Worm (Caenorhabditis elegans) whole organism, L1 larva: ENCODE measurements around the gene ZK380.6.

Experiments used
- alr-1 ChIP-seq: fragments of 200-800 bp; sonication (Bioruptor generic); optimal IDR thresholded peaks from 2 replicates; lab custom pipeline; 2018; ENCODE audit warnings: borderline replicate concordance, mild to moderate bottlenecking, missing genetic modification characterization, missing compliant biosample characterization
- aly-2 ChIP-seq: fragments of 150-350 bp; optimal IDR thresholded peaks from 2 replicates; lab custom pipeline; 2014; ENCODE audit warnings: missing biosample characterization, missing genetic modification characterization
- blmp-1 ChIP-seq: fragments of 150-350 bp; optimal IDR thresholded peaks from 2 replicates; lab custom pipeline; 2014; ENCODE audit warnings: missing biosample characterization, missing genetic modification characterization
- ceh-63 ChIP-seq: fragments of 200-800 bp; sonication (Bioruptor generic); optimal IDR thresholded peaks from 2 replicates; lab custom pipeline; 2018; ENCODE audit warnings: mild to moderate bottlenecking, missing genetic modification characterization, missing compliant biosample characterization
- ceh-8 ChIP-seq: fragments of 200-800 bp; sonication (Bioruptor generic); optimal IDR thresholded peaks from 2 replicates; lab custom pipeline; 2018; ENCODE audit warnings: mild to moderate bottlenecking, missing genetic modification characterization, moderate library complexity, missing compliant biosample characterization
- ceh-82 ChIP-seq, 3 experiments: fragments of 150-350 bp in 1 of 3; sonication (generic microtip) in 2 of 3; optimal IDR thresholded peaks; 2 replicates each; lab custom pipeline; 2014 to 2017; ENCODE audit warnings: missing biosample characterization in 3 of 3, missing genetic modification characterization in 3 of 3
- ceh-88 ChIP-seq: fragments of 200-800 bp; sonication (Bioruptor generic); IDR thresholded peaks from 2 replicates; pipeline ENCODE4 v1.3.6; 2022; ENCODE audit warnings: missing genetic modification characterization, missing compliant biosample characterization
- ceh-90 ChIP-seq: sonication (generic microtip); optimal IDR thresholded peaks from 2 replicates; lab custom pipeline; 2016; ENCODE audit warnings: missing genetic modification characterization, missing compliant biosample characterization
- efl-1 ChIP-seq, 4 experiments: fragments of 150-350 bp; optimal IDR thresholded peaks in 3 of 4; peaks in 1 of 4; 1 replicate in 1 of 4; 2 replicates in 3 of 4; lab custom pipeline; 2014; ENCODE audit warnings: missing biosample characterization in 2 of 4, missing genetic modification characterization in 2 of 4, missing genetic modification reagents in 2 of 4
- efl-3 ChIP-seq: fragments of 200-800 bp; sonication (Bioruptor generic); optimal IDR thresholded peaks from 2 replicates; lab custom pipeline; 2018; ENCODE audit warnings: mild to moderate bottlenecking, missing genetic modification characterization, missing compliant biosample characterization
- egl-13 ChIP-seq: sonication (generic microtip); optimal IDR thresholded peaks from 2 replicates; lab custom pipeline; 2016; ENCODE audit warnings: missing genotype, missing genetic modification reagents, missing genetic modification characterization, missing compliant biosample characterization
- elt-3 ChIP-seq, 6 experiments: fragments of 150-350 bp in 1 of 6; sonication (generic microtip); optimal IDR thresholded peaks; 2 replicates each; lab custom pipeline; 2017 to 2018; ENCODE audit warnings: missing biosample characterization in 6 of 6, missing genetic modification characterization in 6 of 6, inconsistent platforms in 1 of 6
- fkh-4 ChIP-seq: sonication (generic microtip); optimal IDR thresholded peaks from 2 replicates; lab custom pipeline; 2016; ENCODE audit warnings: missing compliant biosample characterization, missing genetic modification characterization, borderline replicate concordance
- grh-1 ChIP-seq: fragments of 200-800 bp; sonication (Bioruptor generic); IDR thresholded peaks from 2 replicates; pipeline ENCODE4 v1.3.6; 2022; ENCODE audit warnings: missing genetic modification reagents, missing genetic modification characterization, missing compliant biosample characterization
- hlh-17 ChIP-seq: fragments of 200-800 bp; sonication (Bioruptor generic); optimal IDR thresholded peaks from 2 replicates; lab custom pipeline; 2018; ENCODE audit warnings: missing genetic modification characterization, mild to moderate bottlenecking, missing compliant biosample characterization, moderate library complexity, borderline replicate concordance
- hlh-4 ChIP-seq: sonication (generic microtip); optimal IDR thresholded peaks from 2 replicates; lab custom pipeline; 2016; ENCODE audit warnings: mild to moderate bottlenecking, missing genetic modification characterization, missing compliant biosample characterization
- irx-1 ChIP-seq: sonication (generic microtip); optimal IDR thresholded peaks from 2 replicates; lab custom pipeline; 2016; ENCODE audit warnings: missing genetic modification characterization, missing compliant biosample characterization
- isw-1 ChIP-seq: fragments of 200-800 bp; sonication (Bioruptor generic); IDR thresholded peaks from 2 replicates; pipeline ENCODE4 v1.3.6; 2022; ENCODE audit warnings: missing genetic modification characterization, missing compliant biosample characterization
- jun-1 ChIP-seq: fragments of 150-350 bp; optimal IDR thresholded peaks from 2 replicates; lab custom pipeline; 2014; ENCODE audit warnings: missing biosample characterization, missing genetic modification reagents, missing genetic modification characterization
- lin-15B ChIP-seq: fragments of 150-350 bp; sonication (generic microtip); optimal IDR thresholded peaks from 3 replicates; lab custom pipeline; 2014; ENCODE audit warnings: missing biosample characterization, missing genetic modification characterization
- lir-3 ChIP-seq: sonication (generic microtip); optimal IDR thresholded peaks from 2 replicates; lab custom pipeline; 2016; ENCODE audit warnings: mild to moderate bottlenecking, missing genetic modification characterization, moderate library complexity, missing compliant biosample characterization; ENCODE audit not compliant: poor library complexity
- lsy-2 ChIP-seq, 2 experiments: fragments of 150-350 bp; optimal IDR thresholded peaks; 2 replicates each; lab custom pipeline; 2014; ENCODE audit warnings: missing biosample characterization in 2 of 2, missing genetic modification characterization in 2 of 2
- nhr-11 ChIP-seq: fragments of 150-350 bp; optimal IDR thresholded peaks from 2 replicates; lab custom pipeline; 2014; ENCODE audit warnings: missing biosample characterization, missing genetic modification characterization
- nhr-19 ChIP-seq: fragments of 200-800 bp; sonication (Bioruptor generic); conservative IDR thresholded peaks from 2 replicates; pipeline ENCODE4 v1.3.6; 2022; ENCODE audit warnings: missing genetic modification characterization, missing compliant biosample characterization
- nhr-20 ChIP-seq: sonication (generic microtip); optimal IDR thresholded peaks from 2 replicates; lab custom pipeline; 2016; ENCODE audit warnings: mild to moderate bottlenecking, missing genetic modification characterization, missing compliant biosample characterization
- nhr-71 ChIP-seq: sonication (generic microtip); optimal IDR thresholded peaks from 2 replicates; lab custom pipeline; 2016; ENCODE audit warnings: mild to moderate bottlenecking, missing genetic modification characterization, moderate library complexity, missing compliant biosample characterization
- nhr-77 ChIP-seq: fragments of 150-350 bp; optimal IDR thresholded peaks from 2 replicates; lab custom pipeline; 2014; ENCODE audit warnings: missing biosample characterization, missing genetic modification characterization
- nhr-84 ChIP-seq: sonication (generic microtip); optimal IDR thresholded peaks from 2 replicates; lab custom pipeline; 2017; ENCODE audit warnings: missing biosample characterization, missing genetic modification characterization
- nhr-90 ChIP-seq: sonication (generic microtip); optimal IDR thresholded peaks from 2 replicates; lab custom pipeline; 2016; ENCODE audit warnings: mild to moderate bottlenecking, missing genetic modification characterization, missing compliant biosample characterization; ENCODE audit not compliant: poor library complexity
- pax-3 ChIP-seq: fragments of 200-800 bp; sonication (Bioruptor generic); optimal IDR thresholded peaks from 2 replicates; lab custom pipeline; 2018; ENCODE audit warnings: mild to moderate bottlenecking, missing genetic modification characterization, moderate library complexity, missing compliant biosample characterization
- rnt-1 ChIP-seq: sonication (generic microtip); optimal IDR thresholded peaks from 2 replicates; lab custom pipeline; 2016; ENCODE audit warnings: mild to moderate bottlenecking, missing genetic modification characterization, moderate library complexity, missing compliant biosample characterization
- snpc-4 ChIP-seq: fragments of 150-350 bp; optimal IDR thresholded peaks from 2 replicates; lab custom pipeline; 2014; ENCODE audit warnings: missing biosample characterization, missing genetic modification characterization
- snu-23 ChIP-seq: sonication (generic microtip); optimal IDR thresholded peaks from 2 replicates; lab custom pipeline; 2016; ENCODE audit warnings: missing genetic modification characterization, missing compliant biosample characterization
- tlp-1 ChIP-seq: fragments of 150-350 bp; optimal IDR thresholded peaks from 2 replicates; lab custom pipeline; 2014; ENCODE audit warnings: missing biosample characterization, missing genetic modification characterization
- unc-98 ChIP-seq: fragments of 200-800 bp; sonication (Bioruptor generic); IDR thresholded peaks from 2 replicates; pipeline ENCODE4 v1.3.6; 2022; ENCODE audit warnings: missing genetic modification characterization, missing compliant biosample characterization
- vab-15 ChIP-seq: sonication (generic microtip); optimal IDR thresholded peaks from 2 replicates; lab custom pipeline; 2017; ENCODE audit warnings: missing genotype, mild to moderate bottlenecking, missing genetic modification characterization, missing compliant biosample characterization
- zag-1 ChIP-seq: fragments of 150-350 bp; optimal IDR thresholded peaks from 2 replicates; lab custom pipeline; 2014; ENCODE audit warnings: missing biosample characterization, missing genetic modification characterization
- zip-4 ChIP-seq: fragments of 200-800 bp; sonication (Bioruptor generic); optimal IDR thresholded peaks from 2 replicates; lab custom pipeline; 2018; ENCODE audit warnings: mild to moderate bottlenecking, missing genetic modification characterization, moderate library complexity, missing compliant biosample characterization
- ztf-4 ChIP-seq: fragments of 150-350 bp; optimal IDR thresholded peaks from 2 replicates; lab custom pipeline; 2014; ENCODE audit warnings: missing biosample characterization, missing genetic modification characterization

Gene ZK380.6

ce11 chrX:1620678-1621449 lies 33.4 kb upstream of the ZK380.6 start, which contains the start of gene H11E01.2:
Gene H11E01.2, plus strand, starts transcription at chrX:1621057.
- TF ChIP-seq rnt-1, result peak; percentile 31
- no peak for TF ChIP-seq tlp-1
- TF ChIP-seq hlh-17 (GFP tag; lab: Kevin White, UChicago), result no peak
- TF ChIP-seq alr-1 (tag; lab: Kevin White, UChicago), result no peak
- no peak for TF ChIP-seq isw-1 (GFP tag; lab: Robert Waterston, UW)
- TF ChIP-seq ceh-8 (GFP tag; lab: Kevin White, UChicago), result no peak
- no peak for TF ChIP-seq nhr-90 (tag; lab: Kevin White, UChicago)
- no peak for TF ChIP-seq fkh-4 (tag; lab: Kevin White, UChicago)
- no peak for TF ChIP-seq efl-1 (optimal IDR thresholded peaks at IDR 0.05; lab: Kevin White, UChicago)
- no peak for TF ChIP-seq efl-1 (GFP tag; optimal IDR thresholded peaks at IDR 0.05 in 1 of 2; lab: Kevin White, UChicago)
- TF ChIP-seq blmp-1 (tag; lab: Kevin White, UChicago), result peak; percentile 24
- no peak for TF ChIP-seq zag-1 (tag; lab: Kevin White, UChicago)
- TF ChIP-seq grh-1 (GFP tag; lab: Robert Waterston, UW), result no peak
- TF ChIP-seq ceh-63, result no peak
- no peak for TF ChIP-seq jun-1 (tag; lab: Kevin White, UChicago)
- peak; percentile 7 for TF ChIP-seq snpc-4 (tag; lab: Kevin White, UChicago)
- peak in 1 of 6 experiments; percentile 34 for TF ChIP-seq elt-3 (tag; optimal IDR thresholded peaks at IDR 0.05; lab: Kevin White, UChicago)
- no peak for TF ChIP-seq nhr-11 (tag; lab: Kevin White, UChicago)
- no peak for TF ChIP-seq pax-3 (tag; lab: Kevin White, UChicago)
- TF ChIP-seq snu-23 (GFP tag; lab: Kevin White, UChicago), result peak; percentile 16
- TF ChIP-seq ztf-4 (tag; lab: Kevin White, UChicago), result no peak
- peak; percentile 62 for TF ChIP-seq nhr-71 (tag; lab: Kevin White, UChicago)
- TF ChIP-seq ceh-90, result no peak
- TF ChIP-seq efl-3 (GFP tag; lab: Kevin White, UChicago), result no peak
- TF ChIP-seq zip-4 (GFP tag; lab: Kevin White, UChicago), result no peak
- TF ChIP-seq lin-15B (tag; lab: Kevin White, UChicago), result no peak

ce11 chrX:1623048-1623447 lies 31.2 kb upstream of the ZK380.6 start:
- no peak for TF ChIP-seq lir-3 (tag; lab: Kevin White, UChicago)
- TF ChIP-seq aly-2 (tag; lab: Kevin White, UChicago), result no peak
- no peak for TF ChIP-seq vab-15 (tag; lab: Kevin White, UChicago)
- TF ChIP-seq nhr-77, result no peak
- TF ChIP-seq nhr-20, result no peak
- no peak for TF ChIP-seq lsy-2 (tag; optimal IDR thresholded peaks at IDR 0.05; lab: Kevin White, UChicago)
- no peak for TF ChIP-seq nhr-71 (tag; lab: Kevin White, UChicago)
- no peak for TF ChIP-seq ceh-88 (GFP tag; lab: Robert Waterston, UW)
- TF ChIP-seq rnt-1, result no peak
- TF ChIP-seq nhr-19 (GFP tag; lab: Robert Waterston, UW), result no peak
- no peak for TF ChIP-seq egl-13 (tag; lab: Kevin White, UChicago)
- no peak for TF ChIP-seq efl-1 (optimal IDR thresholded peaks at IDR 0.05; lab: Kevin White, UChicago)
- TF ChIP-seq efl-1 (GFP tag; optimal IDR thresholded peaks at IDR 0.05 in 1 of 2; lab: Kevin White, UChicago), result no peak
- TF ChIP-seq irx-1, result no peak
- no peak for TF ChIP-seq unc-98 (GFP tag; lab: Robert Waterston, UW)
- no peak for TF ChIP-seq ceh-63
- TF ChIP-seq blmp-1 (tag; lab: Kevin White, UChicago), result no peak
- no peak for TF ChIP-seq nhr-84
- no peak for TF ChIP-seq ceh-82 (tag; optimal IDR thresholded peaks at IDR 0.05; lab: Kevin White, UChicago)
- no peak for TF ChIP-seq hlh-4
- TF ChIP-seq, all 84 proteins: peak for 0
